Worm (Caenorhabditis elegans): ENCODE data around the gene cut-4.

- no peak for TF ChIP-seq unc-3 (GFP tag; conservative IDR thresholded peaks at IDR 0.05)
- TF ChIP-seq unc-3 (tag; optimal IDR thresholded peaks at IDR 0.05), result no peak
- no peak for TF ChIP-seq fkh-10 (GFP tag; optimal IDR thresholded peaks at IDR 0.05)
- no peak for TF ChIP-seq ceh-2 (tag; optimal IDR thresholded peaks at IDR 0.05)
- no peak for TF ChIP-seq sox-2 (GFP tag; IDR thresholded peaks at IDR 0.05)
- no peak for TF ChIP-seq pha-2 (tag; optimal IDR thresholded peaks at IDR 0.05)
- TF ChIP-seq dve-1 (tag; optimal IDR thresholded peaks at IDR 0.05), result no peak
Observed at ce11 chrII:10389038-10389437, 46.9 kb upstream of the cut-4 start.

Data from whole organism, late embryonic.